Worm (Caenorhabditis elegans) whole organism, L4/young adult: ENCODE data around the gene flp-24.

Experiments
- W03F9.2 ChIP-seq: fragments of 150-350 bp; optimal IDR thresholded peaks from 2 replicates; lab custom pipeline; 2014; ENCODE audit warnings: missing biosample characterization, missing genetic modification characterization
- him-1 ChIP-seq: sonication (generic microtip); optimal IDR thresholded peaks from 2 replicates; lab custom pipeline; 2016; ENCODE audit warnings: missing genotype, missing genetic modification reagents, missing genetic modification characterization, missing compliant biosample characterization

DNA sequence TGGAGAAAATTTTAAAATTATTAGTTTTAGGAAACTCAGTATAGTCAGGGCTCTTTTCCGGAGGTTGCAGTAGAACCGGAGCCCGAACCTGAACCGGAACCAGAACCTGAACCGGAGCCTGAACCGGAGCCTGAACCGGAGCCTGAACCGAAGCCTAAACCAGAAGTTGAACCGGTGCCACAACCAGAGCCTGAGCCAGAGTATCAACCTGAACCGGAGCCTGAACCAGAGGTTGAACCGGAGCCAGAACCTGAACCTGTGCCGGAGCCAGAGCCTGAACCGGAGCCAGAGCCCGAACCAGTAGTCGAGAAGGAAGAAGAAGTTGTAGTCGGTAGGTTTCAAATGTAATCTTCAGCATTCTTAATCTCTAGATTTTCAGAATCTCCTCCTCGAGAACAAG is 43.6 kb downstream of the flp-24 start:
- TF ChIP-seq W03F9.2 (tag; lab: Kevin White, UChicago) (no peak), him-1 (tag; lab: Kevin White, UChicago) (no peak)
